Worm (Caenorhabditis elegans): ENCODE data around the gene nhr-248.

nhr-248 gene

DNA sequence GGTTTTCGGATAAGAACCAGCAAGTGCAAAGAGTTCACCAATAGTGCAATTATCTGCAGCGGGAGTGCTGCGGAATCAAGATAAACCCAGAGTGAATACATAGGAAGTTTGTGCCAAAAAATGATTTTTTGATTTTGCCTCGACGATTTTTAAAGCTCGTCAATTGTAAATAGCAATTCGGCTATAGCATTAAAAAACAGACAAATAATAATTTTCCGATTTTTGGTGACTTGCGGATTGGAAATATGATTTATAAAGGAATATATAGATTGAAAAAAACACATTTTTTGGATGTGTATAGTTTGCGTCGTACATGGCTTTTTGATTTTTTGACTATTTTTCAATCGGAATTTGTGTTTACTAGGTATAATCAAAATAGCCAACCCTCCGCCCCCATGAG lies 24.6 kb downstream of the nhr-248 start, which contains the start of gene srw-20:
srw-20 (minus strand) TSS at position 101 of the 400 bp plus-strand sequence.
- TF ChIP-seq egl-27 (tag; optimal IDR thresholded peaks at IDR 0.05): no peak

DNA sequence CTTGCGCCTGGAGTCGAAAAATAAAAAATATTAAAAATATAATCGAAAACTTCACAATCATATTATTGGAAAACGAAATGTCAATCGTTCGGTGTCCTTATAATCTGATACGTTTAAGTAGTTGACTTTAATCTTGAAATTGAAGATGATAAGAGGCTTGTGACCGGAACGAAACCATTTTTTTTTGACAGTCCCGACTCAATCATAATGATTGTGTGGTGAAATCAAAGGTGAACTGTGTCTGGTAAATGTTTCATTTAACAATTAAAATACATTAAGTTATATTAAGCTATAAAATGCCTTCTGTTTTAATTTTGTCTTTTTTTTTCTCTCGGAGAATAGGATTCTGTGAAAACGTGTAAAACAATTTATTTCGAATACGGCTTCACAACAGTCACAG lies 26.5 kb downstream of the nhr-248 start, which contains the start of gene T05E12.3:
T05E12.3 (minus strand) TSS at position 101 of the 400 bp plus-strand sequence.
- TF ChIP-seq nhr-129 (tag; optimal IDR thresholded peaks at IDR 0.05): no peak
- TF ChIP-seq sem-4 (tag; optimal IDR thresholded peaks at IDR 0.05): no peak

DNA sequence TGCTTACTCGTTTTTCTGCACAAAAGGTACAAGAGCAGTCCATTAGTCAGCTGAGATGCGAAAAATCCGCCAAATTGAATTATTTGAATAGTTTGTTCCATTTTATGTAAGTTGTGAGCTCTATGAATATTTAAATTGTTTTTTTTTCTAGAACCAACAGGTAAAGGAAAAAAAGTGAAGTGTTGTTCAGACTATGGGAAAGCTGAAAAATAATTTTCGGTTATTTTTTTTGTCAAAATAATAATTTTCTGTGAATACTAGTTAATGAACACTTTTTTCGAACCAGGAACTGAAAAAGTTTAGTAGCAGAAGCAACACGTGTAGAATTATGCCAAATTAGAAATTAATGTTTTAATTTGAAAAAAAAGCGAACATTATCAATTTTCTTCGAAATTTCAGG lies 28.5 kb downstream of the nhr-248 start, which contains the start of gene str-125:
str-125 (minus strand) TSS at position 101 of the 400 bp plus-strand sequence.
- TF ChIP-seq zag-1 (tag; optimal IDR thresholded peaks at IDR 0.05) (no peak), sem-4 (tag; optimal IDR thresholded peaks at IDR 0.05) (no peak), R02D3.7 (tag; optimal IDR thresholded peaks at IDR 0.05) (no peak), nhr-77 (tag; optimal IDR thresholded peaks at IDR 0.05) (no peak), alr-1 (tag; optimal IDR thresholded peaks at IDR 0.05) (no peak), ztf-4 (tag; optimal IDR thresholded peaks at IDR 0.05) (no peak), snpc-4 (tag; optimal IDR thresholded peaks at IDR 0.05) (no peak), ZK546.5 (tag; optimal IDR thresholded peaks at IDR 0.05) (no peak), sma-3 (GFP tag; optimal IDR thresholded peaks at IDR 0.05) (no peak), elt-1 (tag; optimal IDR thresholded peaks at IDR 0.05) (no peak), sma-9 (GFP tag; optimal IDR thresholded peaks at IDR 0.05) (no peak), sma-9 (tag; optimal IDR thresholded peaks at IDR 0.05) (no peak), lin-13 (GFP tag; optimal IDR thresholded peaks at IDR 0.05) (no peak), C34F6.9 (tag; optimal IDR thresholded peaks at IDR 0.05) (no peak), lin-11 (tag; optimal IDR thresholded peaks at IDR 0.05) (no peak), nhr-11 (tag; optimal IDR thresholded peaks at IDR 0.05) (no peak), skn-1 (tag; optimal IDR thresholded peaks at IDR 0.05) (no peak)

DNA sequence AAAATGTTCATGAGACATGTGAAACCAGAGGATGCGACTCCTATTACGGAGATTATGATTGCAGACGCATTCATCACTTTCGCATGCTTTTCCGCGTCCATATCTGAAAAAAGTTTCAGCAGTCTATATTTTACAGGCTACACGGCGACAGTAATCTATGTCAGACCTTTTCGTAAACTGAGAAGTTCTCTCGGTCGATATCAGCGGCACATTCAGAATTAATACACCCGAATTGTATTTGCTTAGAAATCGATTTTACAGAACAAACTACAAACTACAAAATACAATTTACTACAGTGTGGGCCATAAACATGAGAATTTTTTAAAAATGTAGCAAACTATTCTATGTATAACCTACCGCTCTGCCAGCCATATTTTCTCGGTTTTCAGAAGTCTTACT lies 32.8 kb downstream of the nhr-248 start, which contains the start of gene srbc-14:
srbc-14 (minus strand) TSS at position 101 of the 400 bp plus-strand sequence.
- TF ChIP-seq lin-39 (tag; optimal IDR thresholded peaks at IDR 0.05) (no peak), nhr-6 (tag; optimal IDR thresholded peaks at IDR 0.05) (no peak), nhr-10 (tag; optimal IDR thresholded peaks at IDR 0.05) (no peak), mdl-1 (tag; optimal IDR thresholded peaks at IDR 0.05) (no peak), crh-2 (tag; optimal IDR thresholded peaks at IDR 0.05) (no peak), ceh-16 (tag; optimal IDR thresholded peaks at IDR 0.05) (no peak), ztf-4 (tag; optimal IDR thresholded peaks at IDR 0.05) (no peak), gmeb-1 (tag; optimal IDR thresholded peaks at IDR 0.05) (no peak), nhr-21 (tag; optimal IDR thresholded peaks at IDR 0.05) (no peak), lin-13 (GFP tag; optimal IDR thresholded peaks at IDR 0.05) (no peak), peb-1 (tag; optimal IDR thresholded peaks at IDR 0.05) (no peak), sma-9 (GFP tag; optimal IDR thresholded peaks at IDR 0.05) (no peak), sma-9 (tag; optimal IDR thresholded peaks at IDR 0.05) (no peak), unc-62 (GFP tag; optimal IDR thresholded peaks at IDR 0.05) (no peak), elt-1 (tag; optimal IDR thresholded peaks at IDR 0.05) (no peak), lin-11 (tag; optimal IDR thresholded peaks at IDR 0.05) (no peak), fos-1 (tag; optimal IDR thresholded peaks at IDR 0.05) (no peak)

DNA sequence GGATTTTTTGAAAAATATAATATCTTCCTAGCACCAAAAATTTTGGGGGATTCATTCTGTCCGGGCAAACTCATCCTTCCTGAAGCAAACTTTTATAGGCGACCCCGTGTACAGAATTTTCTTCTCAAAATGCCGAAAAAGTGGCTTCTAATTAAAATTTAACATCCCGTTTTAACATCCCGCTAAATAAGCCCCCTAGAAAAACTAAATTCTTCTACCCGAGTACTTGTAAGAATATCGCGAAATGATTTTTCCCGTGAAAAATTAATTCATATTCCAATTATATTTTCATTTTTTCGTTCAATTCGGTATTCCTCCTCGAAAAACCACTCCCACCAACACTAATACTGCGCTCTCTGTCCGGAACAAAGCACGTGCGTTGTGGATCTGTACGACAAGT lies 35.6 kb downstream of the nhr-248 start, which contains the start of gene T05E12.8:
T05E12.8 (plus strand) TSS at position 301 of the 400 bp plus-strand sequence.
- TF ChIP-seq aly-2 (tag; optimal IDR thresholded peaks at IDR 0.05): no peak
- TF ChIP-seq C34F6.9 (tag; optimal IDR thresholded peaks at IDR 0.05): no peak
- TF ChIP-seq dmd-4 (tag; optimal IDR thresholded peaks at IDR 0.05): no peak
- TF ChIP-seq sem-4 (tag; optimal IDR thresholded peaks at IDR 0.05): no peak
- no peak for TF ChIP-seq alr-1 (tag; optimal IDR thresholded peaks at IDR 0.05)
- no peak for TF ChIP-seq crh-2 (tag; optimal IDR thresholded peaks at IDR 0.05)
- TF ChIP-seq lin-11 (tag; optimal IDR thresholded peaks at IDR 0.05): no peak
- TF ChIP-seq Y55F3AM.14 (GFP tag; optimal IDR thresholded peaks at IDR 0.05): no peak
- no peak for TF ChIP-seq peb-1 (tag; optimal IDR thresholded peaks at IDR 0.05)
- TF ChIP-seq ZK546.5 (tag; optimal IDR thresholded peaks at IDR 0.05): no peak
- TF ChIP-seq lin-39 (tag; optimal IDR thresholded peaks at IDR 0.05): no peak
- no peak for TF ChIP-seq mdl-1 (tag; optimal IDR thresholded peaks at IDR 0.05)

DNA sequence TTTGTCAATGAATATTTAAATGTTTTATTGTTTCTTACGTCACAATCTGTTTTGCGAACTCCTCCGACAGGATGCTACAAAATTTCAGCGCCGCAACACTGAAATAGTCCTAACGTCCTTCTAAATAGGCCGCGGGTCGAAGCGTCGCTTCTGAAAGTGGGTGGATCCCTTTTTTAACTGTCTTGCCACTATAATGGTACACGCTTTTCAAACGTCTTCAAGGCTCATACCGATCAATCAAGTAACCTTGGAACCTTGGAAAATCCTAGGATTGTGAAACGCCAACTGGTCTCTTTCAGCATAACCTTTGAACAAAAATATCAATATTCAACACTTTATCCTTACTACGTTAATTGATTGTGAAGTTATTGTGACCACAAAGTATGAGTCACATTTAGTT lies 37.8 kb downstream of the nhr-248 start:
- TF ChIP-seq lin-13 (GFP tag; optimal IDR thresholded peaks at IDR 0.05) (no peak), aly-2 (tag; optimal IDR thresholded peaks at IDR 0.05) (no peak), nhr-23 (tag; optimal IDR thresholded peaks at IDR 0.05) (no peak), ztf-4 (tag; optimal IDR thresholded peaks at IDR 0.05) (no peak), nhr-11 (tag; optimal IDR thresholded peaks at IDR 0.05) (no peak), sma-9 (GFP tag; optimal IDR thresholded peaks at IDR 0.05) (no peak), sma-9 (tag; optimal IDR thresholded peaks at IDR 0.05) (no peak), crh-2 (tag; optimal IDR thresholded peaks at IDR 0.05) (no peak), ztf-1 (GFP tag; conservative IDR thresholded peaks at IDR 0.05) (no peak), nhr-12 (tag; optimal IDR thresholded peaks at IDR 0.05) (no peak), mbf-1 (tag; optimal IDR thresholded peaks at IDR 0.05) (no peak), nhr-237 (tag; optimal IDR thresholded peaks at IDR 0.05) (no peak), gmeb-1 (tag; optimal IDR thresholded peaks at IDR 0.05) (no peak), lsy-2 (tag; optimal IDR thresholded peaks at IDR 0.05) (no peak), F13H6.1 (tag; optimal IDR thresholded peaks at IDR 0.05) (no peak), ama-1 (optimal IDR thresholded peaks at IDR 0.05) (no peak), mab-5 (tag; optimal IDR thresholded peaks at IDR 0.05) (no peak)

Data from whole organism, L2 larva.